Worm (Caenorhabditis elegans) whole organism, L4 larva: ENCODE data around the gene T13F2.2.
"Not testable (repeated sequence)": the region's sequence is repeated elsewhere in the genome, so short reads cannot be mapped to it uniquely, and the experiment has no call there.

ENCODE experiments used
- T20F7.1 ChIP-seq: fragments of 200-800 bp; sonication (Bioruptor generic); optimal IDR thresholded peaks from 2 replicates; lab custom pipeline; 2018; ENCODE audit warnings: mild to moderate bottlenecking, missing genetic modification characterization, missing compliant biosample characterization
- ZK337.2 ChIP-seq: fragments of 200-800 bp; sonication (Bioruptor generic); IDR thresholded peaks from 2 replicates; pipeline ENCODE4 v1.3.6; 2022; ENCODE audit warnings: missing genetic modification reagents, missing genetic modification characterization, missing compliant biosample characterization
- aly-2 ChIP-seq: sonication (generic microtip); optimal IDR thresholded peaks from 2 replicates; lab custom pipeline; 2018; ENCODE audit warnings: missing biosample characterization, missing genetic modification characterization
- ceh-62 ChIP-seq: sonication (generic microtip); optimal IDR thresholded peaks from 2 replicates; lab custom pipeline; 2017; ENCODE audit warnings: missing biosample characterization, missing genetic modification characterization
- cey-2 ChIP-seq: sonication (generic microtip); optimal IDR thresholded peaks from 3 replicates; lab custom pipeline; 2017; ENCODE audit warnings: missing genetic modification characterization, mild to moderate bottlenecking, missing compliant biosample characterization, antibody characterized with exemption, borderline replicate concordance; ENCODE audit not compliant: insufficient read depth
- daf-12 ChIP-seq: fragments of 150-350 bp; optimal IDR thresholded peaks from 2 replicates; lab custom pipeline; 2014; ENCODE audit warnings: missing biosample characterization, missing genetic modification reagents, missing genetic modification characterization
- dmd-8 ChIP-seq: fragments of 200-800 bp; sonication (Bioruptor generic); IDR thresholded peaks from 2 replicates; pipeline ENCODE4 v1.3.6; 2022; ENCODE audit warnings: missing genetic modification characterization, missing compliant biosample characterization
- dpl-1 ChIP-seq: fragments of 150-350 bp; optimal IDR thresholded peaks from 2 replicates; lab custom pipeline; 2014; ENCODE audit warnings: missing biosample characterization, missing genetic modification reagents, missing genetic modification characterization
- egl-27 ChIP-seq: sonication (generic microtip); optimal IDR thresholded peaks from 3 replicates; lab custom pipeline; 2017; ENCODE audit warnings: missing biosample characterization, missing genetic modification reagents, missing genetic modification characterization
- hmg-1.1 ChIP-seq: fragments of 200-800 bp; sonication (Bioruptor generic); IDR thresholded peaks from 2 replicates; pipeline ENCODE4 v1.3.6; 2022; ENCODE audit warnings: missing genetic modification reagents, missing genetic modification characterization, missing compliant biosample characterization
- jun-1 ChIP-seq: fragments of 150-350 bp; optimal IDR thresholded peaks from 2 replicates; lab custom pipeline; 2014; ENCODE audit warnings: missing biosample characterization, missing genetic modification reagents, missing genetic modification characterization
- lin-39 ChIP-seq: fragments of 150-350 bp; optimal IDR thresholded peaks from 2 replicates; lab custom pipeline; 2014; ENCODE audit warnings: missing biosample characterization, missing genetic modification reagents, missing genetic modification characterization
- lir-3 ChIP-seq: sonication (generic microtip); optimal IDR thresholded peaks from 2 replicates; lab custom pipeline; 2016; ENCODE audit warnings: mild to moderate bottlenecking, missing genetic modification characterization, missing compliant biosample characterization
- lsy-2 ChIP-seq, 2 experiments: fragments of 150-350 bp in 1 of 2; sonication (generic microtip) in 1 of 2; optimal IDR thresholded peaks; 2 replicates each; lab custom pipeline; 2014 to 2017; ENCODE audit warnings: missing biosample characterization in 2 of 2, missing genetic modification characterization in 2 of 2
- madf-5 ChIP-seq, 2 experiments: fragments of 200-800 bp; sonication (Bioruptor generic); IDR thresholded peaks; 2 replicates each; pipeline ENCODE4 v1.3.6; 2022; ENCODE audit warnings: missing compliant biosample characterization in 2 of 2, missing genetic modification characterization in 2 of 2
- mdt-29 ChIP-seq: fragments of 200-800 bp; sonication (Bioruptor generic); IDR thresholded peaks from 2 replicates; pipeline ENCODE4 v1.3.6; 2022; ENCODE audit warnings: missing genetic modification reagents, missing genetic modification characterization, missing compliant biosample characterization
- mxl-2 ChIP-seq: fragments of 200-800 bp; sonication (Bioruptor generic); conservative IDR thresholded peaks from 2 replicates; pipeline ENCODE4 v1.3.6; 2022; ENCODE audit warnings: missing genetic modification reagents, missing genetic modification characterization, missing compliant biosample characterization
- nhr-10 ChIP-seq: fragments of 150-350 bp; optimal IDR thresholded peaks from 2 replicates; lab custom pipeline; 2014; ENCODE audit warnings: missing biosample characterization, missing genetic modification characterization
- nhr-102 ChIP-seq: sonication (generic microtip); optimal IDR thresholded peaks from 2 replicates; lab custom pipeline; 2016; ENCODE audit warnings: mild to moderate bottlenecking, missing genetic modification characterization, moderate library complexity, missing compliant biosample characterization
- nhr-111 ChIP-seq: fragments of 200-800 bp; sonication (Bioruptor generic); optimal IDR thresholded peaks from 2 replicates; lab custom pipeline; 2018; ENCODE audit warnings: mild to moderate bottlenecking, missing genetic modification characterization, missing compliant biosample characterization
- nhr-25 ChIP-seq: sonication (generic microtip); optimal IDR thresholded peaks from 2 replicates; lab custom pipeline; 2017; ENCODE audit warnings: missing genetic modification characterization, mild to moderate bottlenecking, missing compliant biosample characterization, antibody characterized with exemption, moderate library complexity, borderline replicate concordance; ENCODE audit not compliant: insufficient read depth
- nhr-28 ChIP-seq: fragments of 150-350 bp; optimal IDR thresholded peaks from 2 replicates; lab custom pipeline; 2014; ENCODE audit warnings: missing biosample characterization, missing genetic modification characterization
- nhr-41 ChIP-seq: fragments of 200-800 bp; sonication (Bioruptor generic); IDR thresholded peaks from 2 replicates; pipeline ENCODE4 v1.3.6; 2022; ENCODE audit warnings: missing genetic modification reagents, missing genetic modification characterization, missing compliant biosample characterization
- nhr-77 ChIP-seq: fragments of 150-350 bp; optimal IDR thresholded peaks from 2 replicates; lab custom pipeline; 2014; ENCODE audit warnings: missing biosample characterization, missing genetic modification characterization
- php-3 ChIP-seq: fragments of 200-800 bp; sonication (Bioruptor generic); IDR thresholded peaks from 2 replicates; pipeline ENCODE4 v1.3.6; 2022; ENCODE audit warnings: missing genetic modification reagents, missing genetic modification characterization, missing compliant biosample characterization
- pqm-1 ChIP-seq: sonication (generic microtip); optimal IDR thresholded peaks from 2 replicates; lab custom pipeline; 2017; ENCODE audit warnings: missing biosample characterization, missing genetic modification characterization
- rbr-2 ChIP-seq: sonication (generic microtip); optimal IDR thresholded peaks from 2 replicates; lab custom pipeline; 2016; ENCODE audit warnings: missing genotype, missing genetic modification characterization, missing compliant biosample characterization
- sdz-12 ChIP-seq: fragments of 200-800 bp; sonication (Bioruptor generic); optimal IDR thresholded peaks from 2 replicates; lab custom pipeline; 2018; ENCODE audit warnings: mild to moderate bottlenecking, missing genetic modification characterization, missing compliant biosample characterization
- skn-1 ChIP-seq: fragments of 150-350 bp; optimal IDR thresholded peaks from 2 replicates; lab custom pipeline; 2014; ENCODE audit warnings: missing biosample characterization, missing genetic modification characterization
- snpc-4 ChIP-seq: fragments of 150-350 bp; optimal IDR thresholded peaks from 2 replicates; lab custom pipeline; 2014; ENCODE audit warnings: missing biosample characterization, missing genetic modification characterization
- spr-3 ChIP-seq: fragments of 200-800 bp; sonication (Bioruptor generic); optimal IDR thresholded peaks from 2 replicates; lab custom pipeline; 2018; ENCODE audit warnings: mild to moderate bottlenecking, missing genetic modification characterization, missing compliant biosample characterization
- unc-62 ChIP-seq, 3 experiments: fragments of 150-350 bp in 1 of 3; sonication (generic microtip); optimal IDR thresholded peaks in 2 of 3; peaks in 1 of 3; 1 replicate in 1 of 3; 2 replicates in 2 of 3; lab custom pipeline; 2014 to 2017; ENCODE audit warnings: missing biosample characterization in 3 of 3, missing genetic modification characterization in 3 of 3, missing genetic modification reagents in 3 of 3, missing genotype in 1 of 3
- vab-7 ChIP-seq: fragments of 200-800 bp; sonication (Bioruptor generic); IDR thresholded peaks from 2 replicates; pipeline ENCODE4 v1.3.6; 2022; ENCODE audit warnings: missing genetic modification reagents, missing genetic modification characterization, missing compliant biosample characterization
- zip-11 ChIP-seq: fragments of 200-800 bp; sonication (Bioruptor generic); IDR thresholded peaks from 2 replicates; pipeline ENCODE4 v1.3.6; 2022; ENCODE audit warnings: missing genetic modification characterization, missing compliant biosample characterization
- ztf-7 ChIP-seq: fragments of 150-350 bp; optimal IDR thresholded peaks from 2 replicates; lab custom pipeline; 2014; ENCODE audit warnings: missing biosample characterization, missing genetic modification characterization

Gene T13F2.2

DNA sequence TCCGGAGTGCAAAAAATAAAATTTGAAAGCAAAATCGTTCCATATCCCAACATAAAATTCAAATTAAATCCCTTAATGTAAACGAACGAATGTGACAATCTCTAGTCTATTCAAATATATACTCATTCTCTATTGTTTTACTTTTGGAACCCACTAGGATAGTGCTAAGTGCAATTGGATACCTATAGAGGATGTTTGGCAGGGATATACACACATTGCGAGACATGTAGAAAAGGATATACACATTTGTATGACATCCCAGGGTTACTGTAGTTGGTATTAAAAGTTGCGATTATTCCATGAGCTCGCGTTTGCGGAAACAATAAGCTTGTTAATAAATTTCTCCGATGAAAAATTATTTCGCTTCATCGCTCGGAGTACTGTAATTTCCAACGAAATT, 23.7 kb downstream of the T13F2.2 start:
- TF ChIP-seq mdt-29 (no peak), hmg-1.1 (GFP tag; lab: Robert Waterston, UW) (no peak), ceh-62 (tag; lab: Kevin White, UChicago) (no peak)

DNA sequence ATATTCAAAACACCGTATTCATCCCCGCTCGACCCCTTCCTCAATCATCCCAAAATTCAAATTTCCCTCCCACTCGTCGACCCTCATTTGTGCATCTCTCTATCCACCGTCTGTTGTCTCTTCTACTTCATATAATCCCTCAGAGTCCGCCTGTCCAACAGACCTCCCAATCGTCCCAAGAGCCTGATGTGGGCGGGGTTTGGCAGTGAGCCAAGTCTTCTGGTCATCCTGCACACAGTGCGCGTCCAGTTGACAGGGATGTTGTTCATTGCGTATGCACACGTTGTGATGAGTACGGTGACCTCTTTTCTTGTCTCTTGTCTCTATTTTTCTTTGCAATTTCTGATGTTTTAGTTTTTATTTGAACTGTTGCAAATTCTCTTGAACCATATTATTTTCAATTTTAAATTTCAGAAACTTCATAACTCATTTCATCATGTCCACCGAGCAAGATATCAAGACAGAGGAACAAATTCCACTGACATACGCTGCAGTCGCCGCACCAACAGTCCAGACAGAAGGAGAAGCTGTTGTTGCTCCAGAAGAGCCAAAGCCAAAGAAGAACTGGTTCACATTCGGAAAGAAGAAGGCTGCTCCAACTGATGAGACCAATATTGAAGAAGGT, 24.9 kb downstream of the T13F2.2 start, which contains the start of gene cav-1:
Gene cav-1 (plus strand): TSS at position 415 of the 625 bp plus-strand sequence.
- TF ChIP-seq aly-2 (tag; lab: Kevin White, UChicago) (no peak), skn-1 (tag; lab: Kevin White, UChicago) (no peak), ztf-7 (no peak), unc-62 (GFP tag; optimal IDR thresholded peaks at IDR 0.05 in 1 of 2; lab: Kevin White, UChicago) (no peak), unc-62 (tag; optimal IDR thresholded peaks at IDR 0.05; lab: Kevin White, UChicago) (no peak), daf-12 (no peak), egl-27 (no peak), ZK337.2 (GFP tag; lab: Robert Waterston, UW) (no peak)

DNA sequence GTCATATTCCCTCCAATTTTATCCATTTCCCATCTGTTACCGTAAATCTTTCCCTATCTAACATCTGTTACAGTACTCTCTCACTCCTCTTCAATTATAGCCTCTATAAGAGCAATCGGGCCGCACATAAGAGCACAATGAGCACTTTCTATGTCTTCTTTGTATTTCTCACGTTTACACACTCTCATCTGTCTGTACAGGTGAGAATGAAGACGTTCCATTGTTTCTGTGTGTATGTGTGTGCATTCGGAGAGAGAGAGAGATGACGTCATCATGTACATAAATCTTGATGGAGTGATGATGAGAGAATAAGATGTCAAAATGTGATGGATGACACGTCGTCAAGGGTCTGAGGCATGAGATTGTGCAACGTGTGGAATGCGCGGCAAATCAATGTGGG, 26.4 kb downstream of the T13F2.2 start:
- TF ChIP-seq dmd-8: no peak
- no peak for TF ChIP-seq sdz-12
- TF ChIP-seq rbr-2 (tag; lab: Kevin White, UChicago): no peak
- no peak for TF ChIP-seq nhr-10
- no peak for TF ChIP-seq nhr-102 (tag; lab: Kevin White, UChicago)
- no peak for TF ChIP-seq nhr-25
- TF ChIP-seq T20F7.1 (GFP tag; lab: Kevin White, UChicago): no peak
- TF ChIP-seq lsy-2 (tag; optimal IDR thresholded peaks at IDR 0.05; lab: Kevin White, UChicago): no peak
- TF ChIP-seq mxl-2 (GFP tag; lab: Robert Waterston, UW): no peak
- TF ChIP-seq nhr-111 (GFP tag; lab: Kevin White, UChicago): no peak

DNA sequence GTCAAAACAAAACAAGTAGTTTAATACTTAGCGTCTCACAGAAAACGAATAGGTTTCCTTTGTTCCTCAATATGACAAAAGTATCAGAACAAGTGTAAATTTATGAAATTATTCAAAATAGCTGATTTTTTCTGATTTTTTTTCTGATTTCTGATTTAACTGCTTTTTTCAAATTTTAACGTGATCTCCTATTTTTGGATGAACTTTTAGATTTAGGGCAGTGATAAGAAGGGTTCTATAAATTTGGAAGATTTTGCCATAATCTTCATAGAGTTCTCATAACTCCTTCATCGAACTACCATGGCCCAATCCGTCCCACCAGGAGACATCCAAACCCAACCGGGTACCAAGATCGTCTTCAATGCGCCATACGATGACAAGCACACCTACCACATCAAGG, 27.4 kb downstream of the T13F2.2 start, which contains the start of gene msp-78:
Gene msp-78 (plus strand): TSS at position 301 of the 400 bp plus-strand sequence.
- not testable (repeated sequence) for TF ChIP-seq jun-1 (tag; lab: Kevin White, UChicago); dpl-1 (GFP tag; lab: Kevin White, UChicago); pqm-1
- TF ChIP-seq, all 104 proteins: peak for 0; not testable (repeated sequence) for 104

DNA sequence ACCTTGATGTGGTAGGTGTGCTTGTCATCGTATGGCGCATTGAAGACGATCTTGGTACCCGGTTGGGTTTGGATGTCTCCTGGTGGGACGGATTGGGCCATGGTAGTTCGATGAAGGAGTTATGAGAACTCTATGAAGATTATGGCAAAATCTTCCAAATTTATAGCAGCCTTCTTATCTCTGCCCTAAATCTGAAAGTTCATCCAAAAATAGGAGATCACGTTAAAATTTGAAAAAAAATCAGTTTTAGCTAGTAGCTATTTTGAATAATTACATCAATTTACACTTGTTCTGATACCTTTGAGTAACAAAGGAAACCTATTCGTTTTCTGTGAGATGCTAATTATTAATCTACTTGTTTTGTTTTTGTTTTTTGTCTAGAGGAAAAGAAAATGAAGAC, 30.1 kb downstream of the T13F2.2 start, which contains the start of gene msp-79:
Gene msp-79 (minus strand): TSS at position 101 of the 400 bp plus-strand sequence.
- not testable (repeated sequence) for TF ChIP-seq cey-2 (tag; lab: Kevin White, UChicago); php-3 (GFP tag; lab: Robert Waterston, UW); dmd-8

DNA sequence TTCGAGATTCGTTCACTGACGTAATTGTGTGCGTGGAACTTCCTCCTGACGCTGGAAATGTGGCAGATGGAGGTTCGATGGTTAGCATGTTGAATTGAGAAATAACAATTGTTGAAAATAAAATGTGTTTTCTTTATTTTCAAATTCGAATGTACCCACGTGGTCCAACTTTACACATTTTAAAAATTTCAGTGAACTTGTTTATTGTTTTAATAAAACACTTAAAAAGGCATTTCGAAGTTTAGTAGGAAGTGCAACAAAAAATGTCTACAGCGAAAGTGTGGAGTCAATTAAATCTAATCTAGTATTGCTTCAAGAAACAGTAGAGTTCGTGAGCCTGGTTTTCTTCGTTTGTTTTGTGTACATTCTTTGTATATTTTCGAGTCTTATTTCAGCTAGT, 30.9 kb downstream of the T13F2.2 start, which contains the start of gene ssp-36:
Gene ssp-36 (minus strand): TSS at position 101 of the 400 bp plus-strand sequence.
- no peak for TF ChIP-seq snpc-4
- TF ChIP-seq nhr-77 (tag; lab: Kevin White, UChicago): no peak
- no peak for TF ChIP-seq nhr-41 (GFP tag; lab: Robert Waterston, UW)
- no peak for TF ChIP-seq lin-39
- TF ChIP-seq php-3 (GFP tag; lab: Robert Waterston, UW): no peak
- TF ChIP-seq vab-7 (GFP tag; lab: Robert Waterston, UW): no peak
- no peak for TF ChIP-seq nhr-28 (tag; lab: Kevin White, UChicago)
- TF ChIP-seq ZK337.2 (GFP tag; lab: Robert Waterston, UW): no peak
- TF ChIP-seq madf-5 (GFP tag; IDR thresholded peaks at IDR 0.05; lab: Robert Waterston, UW): no peak
- no peak for TF ChIP-seq zip-11 (GFP tag; lab: Robert Waterston, UW)
- TF ChIP-seq lir-3 (tag; lab: Kevin White, UChicago): no peak
- TF ChIP-seq spr-3 (GFP tag; lab: Kevin White, UChicago): no peak
- TF ChIP-seq, all 104 proteins: peak for 0
